Worm (Caenorhabditis elegans): ENCODE measurements around the gene T20B3.14.

DNA sequence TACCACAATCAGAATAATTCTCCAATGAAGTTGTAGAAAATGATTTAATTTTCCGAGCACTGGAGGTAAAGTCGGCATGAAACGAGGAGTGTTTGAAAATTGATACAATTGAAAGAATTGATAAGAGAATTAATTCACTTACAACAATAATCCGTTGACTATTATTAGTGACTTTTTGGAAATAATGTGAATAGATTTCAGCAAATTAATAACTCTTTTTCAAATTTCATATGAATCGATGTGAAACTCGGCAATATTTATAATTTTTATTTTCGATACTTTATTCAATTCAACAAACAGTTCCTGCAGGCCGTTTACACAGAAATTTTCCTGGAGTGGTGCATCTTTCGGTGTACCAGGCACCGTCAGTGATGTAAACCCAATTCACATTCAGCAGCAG lies 30.9 kb upstream of the T20B3.14 start, which contains the start of gene clec-37:
- TF ChIP-seq skn-1 (tag; optimal IDR thresholded peaks at IDR 0.05) (no peak), hlh-17 (GFP tag; optimal IDR thresholded peaks at IDR 0.05; ENCODE audit: borderline replicate concordance) (no peak), unc-86 (tag; optimal IDR thresholded peaks at IDR 0.05) (no peak), unc-62 (GFP tag; optimal IDR thresholded peaks at IDR 0.05) (no peak), sptf-1 (tag; optimal IDR thresholded peaks at IDR 0.05) (no peak), elt-3 (tag; optimal IDR thresholded peaks at IDR 0.05) (no peak), grh-1 (GFP tag; IDR thresholded peaks at IDR 0.05) (no peak), blmp-1 (tag; optimal IDR thresholded peaks at IDR 0.05) (no peak), mdl-1 (tag; optimal IDR thresholded peaks at IDR 0.05) (no peak), nhr-11 (tag; optimal IDR thresholded peaks at IDR 0.05) (no peak), snpc-4 (tag; optimal IDR thresholded peaks at IDR 0.05) (no peak), ztf-11 (tag; optimal IDR thresholded peaks at IDR 0.05) (no peak)
